Fruit fly (Drosophila melanogaster) whole organism, adult: Measurements from ENCODE around the gene BtbVII.
A peak's percentile ranks its signal among the peaks of the same experiment; 100 is the strongest.

Experiments used
- CG11617 ChIP-seq: fragments of 200-800 bp; sonication (Bioruptor generic); optimal IDR thresholded peaks from 2 replicates; lab custom pipeline; 2017; ENCODE audit warnings: mild to moderate bottlenecking, missing biosample characterization, missing genetic modification reagents, missing genetic modification characterization
- CG12768 ChIP-seq: fragments of 200-800 bp; sonication (Bioruptor generic); optimal IDR thresholded peaks from 2 replicates; lab custom pipeline; 2017; ENCODE audit warnings: missing biosample characterization, missing genetic modification characterization, mild to moderate bottlenecking, moderate library complexity, missing genetic modification reagents
- CG14711 ChIP-seq: fragments of 200-800 bp; sonication (Bioruptor generic); optimal IDR thresholded peaks from 2 replicates; lab custom pipeline; 2018; ENCODE audit warnings: missing biosample characterization, mild to moderate bottlenecking, missing genetic modification characterization, moderate library complexity
- CG1620 ChIP-seq: fragments of 200-800 bp; sonication (Bioruptor generic); optimal IDR thresholded peaks from 2 replicates; lab custom pipeline; 2016; ENCODE audit warnings: missing biosample characterization, missing genetic modification characterization
- CG33017 ChIP-seq: fragments of 200-800 bp; sonication (Bioruptor generic); optimal IDR thresholded peaks from 2 replicates; lab custom pipeline; 2018; ENCODE audit warnings: missing biosample characterization, mild to moderate bottlenecking, missing genetic modification characterization, moderate library complexity
- CG5204 ChIP-seq: fragments of 200-800 bp; sonication (Bioruptor generic); optimal IDR thresholded peaks from 2 replicates; lab custom pipeline; 2016; ENCODE audit warnings: missing biosample characterization, missing genetic modification characterization
- CG7045 ChIP-seq: fragments of 200-800 bp; sonication (Bioruptor generic); optimal IDR thresholded peaks from 2 replicates; lab custom pipeline; 2017; ENCODE audit warnings: missing biosample characterization, mild to moderate bottlenecking, missing genetic modification characterization
- CG7101 ChIP-seq: fragments of 200-800 bp; sonication (Bioruptor generic); optimal IDR thresholded peaks from 2 replicates; lab custom pipeline; 2018; ENCODE audit warnings: missing biosample characterization, mild to moderate bottlenecking, missing genetic modification characterization, moderate library complexity
- Clk ChIP-seq: fragments of 200-800 bp; sonication (Bioruptor generic); optimal IDR thresholded peaks from 2 replicates; lab custom pipeline; 2017; ENCODE audit warnings: missing biosample characterization, missing genetic modification characterization
- Crg-1 ChIP-seq: fragments of 200-800 bp; sonication (Bioruptor generic); optimal IDR thresholded peaks from 2 replicates; lab custom pipeline; 2016; ENCODE audit warnings: missing biosample characterization, missing genetic modification characterization
- Hr96 ChIP-seq: fragments of 200-800 bp; sonication (Bioruptor generic); optimal IDR thresholded peaks from 2 replicates; lab custom pipeline; 2016; ENCODE audit warnings: missing biosample characterization, missing genetic modification characterization
- Mnt ChIP-seq: fragments of 200-800 bp; sonication (Bioruptor generic); optimal IDR thresholded peaks from 2 replicates; lab custom pipeline; 2016; ENCODE audit warnings: missing biosample characterization, mild to moderate bottlenecking, missing genetic modification characterization
- bab1 ChIP-seq: fragments of 200-800 bp; sonication (Bioruptor generic); optimal IDR thresholded peaks from 3 replicates; lab custom pipeline; 2019; ENCODE audit warnings: missing biosample characterization, mild to moderate bottlenecking, missing genetic modification characterization, moderate library complexity
- cic ChIP-seq: fragments of 200-800 bp; sonication (Bioruptor generic); optimal IDR thresholded peaks from 2 replicates; lab custom pipeline; 2017; ENCODE audit warnings: missing biosample characterization, mild to moderate bottlenecking, missing genetic modification characterization, moderate library complexity
- cnc ChIP-seq, 2 experiments: fragments of >200 bp; optimal IDR thresholded peaks; 2 replicates each; lab custom pipeline; 2017
- kay ChIP-seq: fragments of 200-800 bp; sonication (Bioruptor generic); peaks from one replicate; lab custom pipeline; 2016; ENCODE audit warnings: missing biosample characterization, missing genetic modification characterization, borderline replicate concordance
- ovo ChIP-seq: fragments of 200-800 bp; sonication (Bioruptor generic); optimal IDR thresholded peaks from 2 replicates; lab custom pipeline; 2016; ENCODE audit warnings: missing biosample characterization, missing genetic modification characterization
- pad ChIP-seq: fragments of 200-800 bp; sonication (Bioruptor generic); optimal IDR thresholded peaks from 3 replicates; lab custom pipeline; 2017; ENCODE audit warnings: missing biosample characterization, missing genetic modification characterization, mild to moderate bottlenecking, moderate library complexity, missing genetic modification reagents
- tj ChIP-seq: fragments of 200-800 bp; sonication (Bioruptor generic); optimal IDR thresholded peaks from 3 replicates; lab custom pipeline; 2017; ENCODE audit warnings: missing biosample characterization, mild to moderate bottlenecking, missing genetic modification characterization, moderate library complexity
- toe ChIP-seq: fragments of 200-800 bp; sonication (Bioruptor generic); optimal IDR thresholded peaks from 2 replicates; lab custom pipeline; 2016; ENCODE audit warnings: missing biosample characterization, missing genetic modification characterization

The BtbVII gene

dm6 chr3L:3149060-3149872, 820 bp downstream of the BtbVII start:
- TF ChIP-seq CG7101 (tag; lab: Kevin White, UChicago) (peak; percentile 9), CG7045 (GFP tag; lab: Kevin White, UChicago) (peak; percentile 25), Clk (GFP tag; lab: Kevin White, UChicago) (peak; percentile 47), Mnt (peak; percentile 77), bab1 (GFP tag; lab: Kevin White, UChicago) (no peak), tj (GFP tag; lab: Kevin White, UChicago) (peak; percentile 49), Crg-1 (GFP tag; lab: Kevin White, UChicago) (no peak), cic (GFP tag; lab: Kevin White, UChicago) (peak; percentile 94), kay (no peak), CG12768 (GFP tag; lab: Kevin White, UChicago) (peak; percentile 82), toe (no peak), CG14711 (tag; lab: Kevin White, UChicago) (no peak), CG11617 (GFP tag; lab: Kevin White, UChicago) (peak; percentile 54)

dm6 chr3L:3150376-3150775, 1.9 kb downstream of the BtbVII start:
- no peak for TF ChIP-seq ovo (GFP tag; lab: Kevin White, UChicago)
- no peak for TF ChIP-seq CG14711 (tag; lab: Kevin White, UChicago)

- TF ChIP-seq ovo (GFP tag; lab: Kevin White, UChicago) (no peak), Crg-1 (GFP tag; lab: Kevin White, UChicago) (no peak), CG33017 (tag; lab: Kevin White, UChicago) (no peak), Hr96 (GFP tag; lab: Kevin White, UChicago) (no peak), CG11617 (GFP tag; lab: Kevin White, UChicago) (no peak), Mnt (no peak), CG5204 (no peak), CG1620 (GFP tag; lab: Kevin White, UChicago) (no peak), toe (no peak), CG12768 (GFP tag; lab: Kevin White, UChicago) (no peak), CG7101 (tag; lab: Kevin White, UChicago) (no peak), pad (GFP tag; lab: Kevin White, UChicago) (no peak), kay (no peak), CG14711 (tag; lab: Kevin White, UChicago) (no peak), cic (GFP tag; lab: Kevin White, UChicago) (no peak), Clk (GFP tag; lab: Kevin White, UChicago) (no peak), tj (GFP tag; lab: Kevin White, UChicago) (no peak)
Measured at dm6 chr3L:3157651-3158050, 9.2 kb downstream of the BtbVII start.

- TF ChIP-seq CG14711 (tag; lab: Kevin White, UChicago) (peak; percentile 94), CG1620 (GFP tag; lab: Kevin White, UChicago) (peak; percentile 29), CG11617 (GFP tag; lab: Kevin White, UChicago) (peak; percentile 53), Clk (GFP tag; lab: Kevin White, UChicago) (no peak), tj (GFP tag; lab: Kevin White, UChicago) (peak; percentile 15), Crg-1 (GFP tag; lab: Kevin White, UChicago) (peak; percentile 31), bab1 (GFP tag; lab: Kevin White, UChicago) (no peak), CG7101 (tag; lab: Kevin White, UChicago) (peak; percentile 34)
Measured at dm6 chr3L:3159309-3160194, 11.1 kb downstream of the BtbVII start, which contains the start of the genes ND-30 and CG15812. Gene ND-30, minus strand, starts transcription at chr3L:3159578. Gene CG15812, plus strand, starts transcription at chr3L:3159991.

- TF ChIP-seq Mnt (no peak), CG1620 (GFP tag; lab: Kevin White, UChicago) (no peak), toe (no peak), Clk (GFP tag; lab: Kevin White, UChicago) (no peak), CG11617 (GFP tag; lab: Kevin White, UChicago) (no peak), CG7045 (GFP tag; lab: Kevin White, UChicago) (no peak), Hr96 (GFP tag; lab: Kevin White, UChicago) (no peak), pad (GFP tag; lab: Kevin White, UChicago) (no peak), CG7101 (tag; lab: Kevin White, UChicago) (no peak), cnc (optimal IDR thresholded peaks at IDR 0.05; lab: Kevin White, UChicago) (no peak)
Measured at dm6 chr3L:3161968-3162367, 13.5 kb downstream of the BtbVII start, which contains the start of gene rasp. Gene rasp, plus strand, starts transcription at chr3L:3162180.

dm6 chr3L:3162584-3162983, 14.1 kb downstream of the BtbVII start:
- TF ChIP-seq CG7045 (GFP tag; lab: Kevin White, UChicago) (no peak), cnc (optimal IDR thresholded peaks at IDR 0.05; lab: Kevin White, UChicago) (no peak)
